Fruit fly (Drosophila melanogaster): Measurements from ENCODE around the gene CG9072.

The CG9072 gene

dm6 chrX:15063404-15064062 lies 32.3 kb downstream of the CG9072 start, which contains the start of the genes hiw and ND-B18 (continued):
- TF ChIP-seq CG18619 (GFP tag; optimal IDR thresholded peaks at IDR 0.05), result no peak
- TF ChIP-seq wor (GFP tag; IDR thresholded peaks at IDR 0.05), result no peak
- TF ChIP-seq otp (GFP tag; IDR thresholded peaks at IDR 0.05), result no peak
- no peak; the same call in none of the 2 replicates for TF ChIP-seq Bgb (GFP tag; IDR thresholded peaks at IDR 0.05; ENCODE audit: partially characterized antibody)
- peak; percentile 45; the same call in 1 of the 3 replicates for TF ChIP-seq Dbx (GFP tag; IDR thresholded peaks at IDR 0.05)
- TF ChIP-seq az2 (GFP tag; optimal IDR thresholded peaks at IDR 0.05), result no peak
- no peak for TF ChIP-seq gem (tag; optimal IDR thresholded peaks at IDR 0.05)
- TF ChIP-seq lola (GFP tag; optimal IDR thresholded peaks at IDR 0.05), result no peak
- TF ChIP-seq NFAT (GFP tag; IDR thresholded peaks at IDR 0.05), result no peak
- no peak for TF ChIP-seq CG9609 (GFP tag; optimal IDR thresholded peaks at IDR 0.05)
- TF ChIP-seq Stat92E (GFP tag; optimal IDR thresholded peaks at IDR 0.05), result no peak
- TF ChIP-seq tup (GFP tag; optimal IDR thresholded peaks at IDR 0.05), result no peak
- TF ChIP-seq CG6272 (GFP tag; IDR thresholded peaks at IDR 0.05), result no peak
- TF ChIP-seq Sry-δ (GFP tag; optimal IDR thresholded peaks at IDR 0.05), result peak; percentile 26
- TF ChIP-seq Max (GFP tag; optimal IDR thresholded peaks at IDR 0.05), result no peak
- no peak for TF ChIP-seq Dip2 (GFP tag; IDR thresholded peaks at IDR 0.05)
- TF ChIP-seq H2.0 (GFP tag; IDR thresholded peaks at IDR 0.05), result no peak
- no peak for TF ChIP-seq CG2678 (tag; optimal IDR thresholded peaks at IDR 0.05)
- 0 out of 2 replicates have a peak, but pooled peaks have one; percentile 12 for TF ChIP-seq bbx (GFP tag; IDR thresholded peaks at IDR 0.05; ENCODE audit: partially characterized antibody)
- peak; percentile 41 for TF ChIP-seq CG30403 (GFP tag; optimal IDR thresholded peaks at IDR 0.05)
- no peak for TF ChIP-seq Abd-B (GFP tag; optimal IDR thresholded peaks at IDR 0.05)
- peak; percentile 72 for TF ChIP-seq Sry-β (GFP tag; optimal IDR thresholded peaks at IDR 0.05)
- no peak for TF ChIP-seq bowl (GFP tag; IDR thresholded peaks at IDR 0.05)
- no peak for TF ChIP-seq CG15073 (GFP tag; optimal IDR thresholded peaks at IDR 0.05)
- no peak for TF ChIP-seq NK7.1 (GFP tag; optimal IDR thresholded peaks at IDR 0.05)
- no peak for TF ChIP-seq CG12219 (GFP tag; optimal IDR thresholded peaks at IDR 0.05)
- no peak for TF ChIP-seq HLH3B (GFP tag; IDR thresholded peaks at IDR 0.05)
- no peak for TF ChIP-seq Awh (GFP tag; IDR thresholded peaks at IDR 0.05)
- no peak for TF ChIP-seq CG10431 (GFP tag; optimal IDR thresholded peaks at IDR 0.05)
- no peak for TF ChIP-seq hkb (optimal IDR thresholded peaks at IDR 0.05)
- 0 out of 2 replicates have a peak, but pooled peaks have one; percentile 15 for TF ChIP-seq hkb (GFP tag; IDR thresholded peaks at IDR 0.05)
- TF ChIP-seq CG15696 (tag; optimal IDR thresholded peaks at IDR 0.05), result no peak
- TF ChIP-seq Bteb2 (GFP tag; optimal IDR thresholded peaks at IDR 0.05), result no peak
- no peak for TF ChIP-seq Sox100B (GFP tag; optimal IDR thresholded peaks at IDR 0.05)
- TF ChIP-seq onecut (GFP tag; IDR thresholded peaks at IDR 0.05), result no peak
- TF ChIP-seq CG4617 (GFP tag; optimal IDR thresholded peaks at IDR 0.05; ENCODE audit: borderline replicate concordance), result peak; percentile 73
- no peak for TF ChIP-seq trh (GFP tag; optimal IDR thresholded peaks at IDR 0.05)
- no peak for TF ChIP-seq CG11560 (tag; IDR thresholded peaks at IDR 0.05)
- TF ChIP-seq crc (GFP tag; optimal IDR thresholded peaks at IDR 0.05), result no peak
- TF ChIP-seq CG11456 (GFP tag; IDR thresholded peaks at IDR 0.05), result peak; percentile 54; the same call in 1 of the 3 replicates
- TF ChIP-seq CG9797 (GFP tag; optimal IDR thresholded peaks at IDR 0.05), result peak; percentile 42
- TF ChIP-seq CG31388 (GFP tag; optimal IDR thresholded peaks at IDR 0.05), result no peak
- TF ChIP-seq zf30C (GFP tag; optimal IDR thresholded peaks at IDR 0.05), result no peak
- peak; percentile 34 for TF ChIP-seq gro (GFP tag; optimal IDR thresholded peaks at IDR 0.05)
- no peak for TF ChIP-seq D (optimal IDR thresholded peaks at IDR 0.05)
- no peak for TF ChIP-seq D (GFP tag; optimal IDR thresholded peaks at IDR 0.05)
- peak; percentile 26 for TF ChIP-seq CG9727 (GFP tag; optimal IDR thresholded peaks at IDR 0.05)
- no peak for TF ChIP-seq kni (GFP tag; optimal IDR thresholded peaks at IDR 0.05)
- TF ChIP-seq CG3407 (GFP tag; optimal IDR thresholded peaks at IDR 0.05), result no peak
- TF ChIP-seq CG33557 (GFP tag; optimal IDR thresholded peaks at IDR 0.05), result no peak
- peak; percentile 49 for TF ChIP-seq CTCF (GFP tag; optimal IDR thresholded peaks at IDR 0.05)

All from whole organism, embryonic.